Worm (Caenorhabditis elegans): ENCODE measurements around the gene H28G03.3.

- TF ChIP-seq him-1 (tag; optimal IDR thresholded peaks at IDR 0.05) (no peak), W03F9.2 (tag; optimal IDR thresholded peaks at IDR 0.05) (no peak)
These were observed 51.9 kb downstream of the H28G03.3 start, which contains the start of gene zchc-1A for ce11 chrX:5174256-5174655.

Data from whole organism, L4/young adult.